Worm (Caenorhabditis elegans) whole organism, L2 larva: ENCODE results near the gene sedl-1.

Experiments used
- R02D3.7 ChIP-seq: fragments of 150-350 bp; optimal IDR thresholded peaks from 2 replicates; lab custom pipeline; 2014; ENCODE audit warnings: missing biosample characterization, missing genetic modification characterization
- ZK546.5 ChIP-seq: sonication (generic microtip); optimal IDR thresholded peaks from 2 replicates; lab custom pipeline; 2017; ENCODE audit warnings: missing biosample characterization, missing genetic modification characterization
- alr-1 ChIP-seq: fragments of 150-350 bp; optimal IDR thresholded peaks from 2 replicates; lab custom pipeline; 2014; ENCODE audit warnings: missing biosample characterization, missing genetic modification characterization
- aly-2 ChIP-seq: fragments of 150-350 bp; optimal IDR thresholded peaks from 2 replicates; lab custom pipeline; 2014; ENCODE audit warnings: missing biosample characterization, missing genetic modification characterization
- blmp-1 ChIP-seq: sonication (generic microtip); optimal IDR thresholded peaks from 2 replicates; lab custom pipeline; 2017; ENCODE audit warnings: missing genetic modification characterization, mild to moderate bottlenecking, missing compliant biosample characterization, antibody characterized with exemption, moderate library complexity; ENCODE audit not compliant: insufficient read depth
- ceh-16 ChIP-seq: fragments of 150-350 bp; optimal IDR thresholded peaks from 2 replicates; lab custom pipeline; 2014; ENCODE audit warnings: missing biosample characterization, missing genetic modification characterization
- crh-2 ChIP-seq: sonication (generic microtip); optimal IDR thresholded peaks from 2 replicates; lab custom pipeline; 2017; ENCODE audit warnings: missing biosample characterization, missing genetic modification characterization
- dmd-4 ChIP-seq: sonication (generic microtip); optimal IDR thresholded peaks from 2 replicates; lab custom pipeline; 2017; ENCODE audit warnings: missing biosample characterization, missing genetic modification characterization
- egl-27 ChIP-seq: sonication (generic microtip); optimal IDR thresholded peaks from 3 replicates; lab custom pipeline; 2017; ENCODE audit warnings: missing biosample characterization, missing genetic modification reagents, missing genetic modification characterization
- elt-1 ChIP-seq: fragments of 150-350 bp; optimal IDR thresholded peaks from 2 replicates; lab custom pipeline; 2014; ENCODE audit warnings: missing biosample characterization, missing genetic modification characterization
- elt-3 ChIP-seq: sonication (generic microtip); optimal IDR thresholded peaks from 2 replicates; lab custom pipeline; 2017; ENCODE audit warnings: missing biosample characterization, missing genetic modification characterization
- fos-1 ChIP-seq: fragments of 150-350 bp; optimal IDR thresholded peaks from 2 replicates; lab custom pipeline; 2014; ENCODE audit warnings: missing biosample characterization, missing genetic modification characterization
- gmeb-1 ChIP-seq: fragments of 150-350 bp; optimal IDR thresholded peaks from 2 replicates; lab custom pipeline; 2014; ENCODE audit warnings: missing biosample characterization, missing genetic modification characterization
- lin-11 ChIP-seq: fragments of 150-350 bp; sonication (generic microtip); optimal IDR thresholded peaks from 2 replicates; lab custom pipeline; 2014; ENCODE audit warnings: missing biosample characterization, missing genetic modification characterization, inconsistent platforms, mixed read lengths
- lsy-2 ChIP-seq, 2 experiments: fragments of 150-350 bp in 1 of 2; sonication (generic microtip) in 1 of 2; optimal IDR thresholded peaks; 2 replicates each; lab custom pipeline; 2014 to 2017; ENCODE audit warnings: missing biosample characterization in 2 of 2, missing genetic modification characterization in 2 of 2
- mab-5 ChIP-seq: fragments of 150-350 bp; optimal IDR thresholded peaks from 2 replicates; lab custom pipeline; 2014; ENCODE audit warnings: missing biosample characterization, missing genetic modification characterization
- mdl-1 ChIP-seq, 2 experiments: fragments of 150-350 bp in 1 of 2; sonication (generic microtip) in 1 of 2; optimal IDR thresholded peaks; 2 replicates each; lab custom pipeline; 2017; ENCODE audit warnings: missing biosample characterization in 2 of 2, missing genetic modification characterization in 2 of 2
- nhr-10 ChIP-seq: sonication (generic microtip); optimal IDR thresholded peaks from 2 replicates; lab custom pipeline; 2017; ENCODE audit warnings: missing biosample characterization, missing genetic modification characterization
- nhr-129 ChIP-seq: fragments of 150-350 bp; optimal IDR thresholded peaks from 2 replicates; lab custom pipeline; 2014; ENCODE audit warnings: missing biosample characterization, missing genetic modification characterization
- nhr-21 ChIP-seq: fragments of 150-350 bp; optimal IDR thresholded peaks from 2 replicates; lab custom pipeline; 2014; ENCODE audit warnings: missing biosample characterization, missing genetic modification characterization
- nhr-23 ChIP-seq: fragments of 150-350 bp; optimal IDR thresholded peaks from 2 replicates; lab custom pipeline; 2014; ENCODE audit warnings: missing biosample characterization, missing genetic modification reagents, missing genetic modification characterization
- nhr-237 ChIP-seq: fragments of 150-350 bp; optimal IDR thresholded peaks from 2 replicates; lab custom pipeline; 2014; ENCODE audit warnings: missing biosample characterization, missing genetic modification characterization
- nhr-25 ChIP-seq: fragments of 150-350 bp; sonication (generic microtip); optimal IDR thresholded peaks from 3 replicates; lab custom pipeline; 2014; ENCODE audit warnings: missing biosample characterization, missing genetic modification characterization
- peb-1 ChIP-seq: fragments of 150-350 bp; optimal IDR thresholded peaks from 2 replicates; lab custom pipeline; 2014; ENCODE audit warnings: missing biosample characterization, missing genetic modification characterization
- sem-4 ChIP-seq: fragments of 150-350 bp; optimal IDR thresholded peaks from 2 replicates; lab custom pipeline; 2014; ENCODE audit warnings: missing biosample characterization, missing genetic modification reagents, missing genetic modification characterization
- skn-1 ChIP-seq: sonication (generic microtip); optimal IDR thresholded peaks from 2 replicates; lab custom pipeline; 2017; ENCODE audit warnings: missing biosample characterization, missing genetic modification characterization
- sma-3 ChIP-seq: sonication (generic microtip); optimal IDR thresholded peaks from 2 replicates; lab custom pipeline; 2016; ENCODE audit warnings: missing genetic modification reagents, missing genetic modification characterization, missing compliant biosample characterization
- sma-9 ChIP-seq, 2 experiments: fragments of 150-350 bp in 1 of 2; sonication (generic microtip) in 1 of 2; optimal IDR thresholded peaks; 2 replicates each; lab custom pipeline; 2014 to 2016; ENCODE audit warnings: missing genetic modification characterization in 2 of 2, mild to moderate bottlenecking in 1 of 2, missing biosample characterization in 1 of 2, missing compliant biosample characterization in 1 of 2, missing genetic modification reagents in 1 of 2, moderate library complexity in 1 of 2
- snpc-4 ChIP-seq: fragments of 150-350 bp; optimal IDR thresholded peaks from 2 replicates; lab custom pipeline; 2014; ENCODE audit warnings: missing biosample characterization, missing genetic modification characterization
- unc-62 ChIP-seq: fragments of 150-350 bp; optimal IDR thresholded peaks from 2 replicates; lab custom pipeline; 2014; ENCODE audit warnings: missing biosample characterization, missing genetic modification reagents, missing genetic modification characterization
- zag-1 ChIP-seq: fragments of 150-350 bp; optimal IDR thresholded peaks from 2 replicates; lab custom pipeline; 2014; ENCODE audit warnings: missing biosample characterization, missing genetic modification characterization
- ztf-1 ChIP-seq: fragments of 200-800 bp; sonication (Bioruptor generic); conservative IDR thresholded peaks from 2 replicates; pipeline ENCODE4 v1.3.6; 2022; ENCODE audit warnings: missing genetic modification characterization, missing compliant biosample characterization
- ztf-11 ChIP-seq: sonication (generic microtip); optimal IDR thresholded peaks from 2 replicates; lab custom pipeline; 2017; ENCODE audit warnings: missing biosample characterization, missing genetic modification characterization
- ztf-4 ChIP-seq: fragments of 150-350 bp; optimal IDR thresholded peaks from 2 replicates; lab custom pipeline; 2014; ENCODE audit warnings: missing biosample characterization, missing genetic modification characterization

Gene sedl-1

ce11 chrX:1476005-1476404 lies 35.9 kb upstream of the sedl-1 start:
- no peak for TF ChIP-seq dmd-4 (tag; lab: Kevin White, UChicago)
- TF ChIP-seq alr-1, result no peak
- no peak for TF ChIP-seq sma-3 (GFP tag; lab: Kevin White, UChicago)
- TF ChIP-seq nhr-237 (tag; lab: Kevin White, UChicago), result no peak
- no peak for TF ChIP-seq sma-9 (GFP tag; optimal IDR thresholded peaks at IDR 0.05; lab: Kevin White, UChicago)
- no peak for TF ChIP-seq sma-9 (tag; optimal IDR thresholded peaks at IDR 0.05; lab: Kevin White, UChicago)
- TF ChIP-seq R02D3.7 (tag; lab: Kevin White, UChicago), result no peak
- TF ChIP-seq nhr-10, result no peak
- TF ChIP-seq nhr-25 (tag; lab: Kevin White, UChicago), result no peak
- TF ChIP-seq unc-62 (GFP tag; lab: Kevin White, UChicago), result no peak
- TF ChIP-seq blmp-1 (tag; lab: Kevin White, UChicago), result no peak
- TF ChIP-seq lin-11 (tag; lab: Kevin White, UChicago), result no peak
- TF ChIP-seq zag-1 (tag; lab: Kevin White, UChicago), result no peak
- no peak for TF ChIP-seq elt-1
- TF ChIP-seq crh-2, result no peak
- no peak for TF ChIP-seq peb-1 (tag; lab: Kevin White, UChicago)
- TF ChIP-seq ZK546.5, result no peak
- TF ChIP-seq ztf-11 (tag; lab: Kevin White, UChicago), result no peak
- no peak for TF ChIP-seq nhr-23 (tag; lab: Kevin White, UChicago)
- TF ChIP-seq ceh-16 (tag; lab: Kevin White, UChicago), result no peak

- TF ChIP-seq ztf-11 (tag; lab: Kevin White, UChicago) (no peak), mab-5 (no peak), lin-11 (tag; lab: Kevin White, UChicago) (no peak)
Observed at ce11 chrX:1473794-1474193, 33.7 kb upstream of the sedl-1 start.

- no peak for TF ChIP-seq elt-3 (tag; lab: Kevin White, UChicago)
- no peak for TF ChIP-seq mab-5
- no peak for TF ChIP-seq nhr-21 (tag; lab: Kevin White, UChicago)
- no peak for TF ChIP-seq nhr-237 (tag; lab: Kevin White, UChicago)
- no peak for TF ChIP-seq lsy-2 (tag; optimal IDR thresholded peaks at IDR 0.05; lab: Kevin White, UChicago)
- no peak for TF ChIP-seq nhr-129 (tag; lab: Kevin White, UChicago)
- no peak for TF ChIP-seq egl-27 (tag; lab: Kevin White, UChicago)
- TF ChIP-seq crh-2, result no peak
- no peak for TF ChIP-seq snpc-4 (tag; lab: Kevin White, UChicago)
- TF ChIP-seq ZK546.5, result no peak
- TF ChIP-seq zag-1 (tag; lab: Kevin White, UChicago), result no peak
- TF ChIP-seq alr-1, result no peak
- no peak for TF ChIP-seq skn-1
Observed at ce11 chrX:1472880-1473279, 32.8 kb upstream of the sedl-1 start, which contains the start of gene D1005.5. D1005.5 (minus strand) TSS chrX:1472980.

- TF ChIP-seq R02D3.7 (tag; lab: Kevin White, UChicago), result no peak
- TF ChIP-seq ztf-1 (GFP tag; lab: Robert Waterston, UW), result no peak
- TF ChIP-seq gmeb-1 (tag; lab: Kevin White, UChicago), result no peak
- no peak for TF ChIP-seq aly-2 (tag; lab: Kevin White, UChicago)
- TF ChIP-seq ztf-11 (tag; lab: Kevin White, UChicago), result no peak
- no peak for TF ChIP-seq ztf-4 (tag; lab: Kevin White, UChicago)
- TF ChIP-seq, all 48 proteins: peak for 0
Observed at ce11 chrX:1471232-1471631, 31.2 kb upstream of the sedl-1 start.

ce11 chrX:1468057-1468456 lies 28.0 kb upstream of the sedl-1 start:
- TF ChIP-seq nhr-129 (tag; lab: Kevin White, UChicago) (no peak), fos-1 (tag; lab: Kevin White, UChicago) (no peak), ceh-16 (tag; lab: Kevin White, UChicago) (no peak), mdl-1 (tag; optimal IDR thresholded peaks at IDR 0.05; lab: Kevin White, UChicago) (no peak), sma-9 (GFP tag; optimal IDR thresholded peaks at IDR 0.05; lab: Kevin White, UChicago) (no peak), sma-9 (tag; optimal IDR thresholded peaks at IDR 0.05; lab: Kevin White, UChicago) (no peak), sem-4 (no peak), nhr-23 (tag; lab: Kevin White, UChicago) (no peak), lin-11 (tag; lab: Kevin White, UChicago) (no peak)
- TF ChIP-seq, all 48 proteins: peak for 0
